Worm (Caenorhabditis elegans) whole organism, L4/young adult: ENCODE data around the gene F10D7.11.

Source experiments
- W03F9.2 ChIP-seq: fragments of 150-350 bp; optimal IDR thresholded peaks from 2 replicates; lab custom pipeline; 2014; ENCODE audit warnings: missing biosample characterization, missing genetic modification characterization
- dao-5 ChIP-seq: sonication (generic microtip); optimal IDR thresholded peaks from 2 replicates; lab custom pipeline; 2016; ENCODE audit warnings: missing genotype, missing genetic modification characterization, moderate library complexity, missing compliant biosample characterization
- him-1 ChIP-seq: sonication (generic microtip); optimal IDR thresholded peaks from 2 replicates; lab custom pipeline; 2016; ENCODE audit warnings: missing genotype, missing genetic modification reagents, missing genetic modification characterization, missing compliant biosample characterization

Gene F10D7.11

ce11 chrX:17355462-17355861 lies 7.2 kb upstream of the F10D7.11 start:
- TF ChIP-seq dao-5 (tag; lab: Kevin White, UChicago), result no peak
- TF ChIP-seq him-1 (tag; lab: Kevin White, UChicago), result no peak
- TF ChIP-seq W03F9.2 (tag; lab: Kevin White, UChicago), result no peak

- TF ChIP-seq him-1 (tag; lab: Kevin White, UChicago) (no peak), W03F9.2 (tag; lab: Kevin White, UChicago) (no peak), dao-5 (tag; lab: Kevin White, UChicago) (no peak)
Observed at ce11 chrX:17356748-17357147, 5.9 kb upstream of the F10D7.11 start.

- TF ChIP-seq dao-5 (tag; lab: Kevin White, UChicago) (no peak), W03F9.2 (tag; lab: Kevin White, UChicago) (no peak), him-1 (tag; lab: Kevin White, UChicago) (no peak)
Observed at ce11 chrX:17359452-17359851, 3.2 kb upstream of the F10D7.11 start, which contains the start of gene npr-36. npr-36 (plus strand) TSS chrX:17359752.

- TF ChIP-seq W03F9.2 (tag; lab: Kevin White, UChicago), result no peak
- no peak for TF ChIP-seq him-1 (tag; lab: Kevin White, UChicago)
- no peak for TF ChIP-seq dao-5 (tag; lab: Kevin White, UChicago)
Observed at ce11 chrX:17363491-17363890, 862 bp downstream of the F10D7.11 start.

ce11 chrX:17368542-17368941 lies 5.9 kb downstream of the F10D7.11 start, which contains the start of gene mfsd-10:
mfsd-10 (minus strand) TSS chrX:17368642.
- TF ChIP-seq W03F9.2 (tag; lab: Kevin White, UChicago) (no peak), dao-5 (tag; lab: Kevin White, UChicago) (no peak), him-1 (tag; lab: Kevin White, UChicago) (no peak)

ce11 chrX:17369514-17369913 lies 6.9 kb downstream of the F10D7.11 start:
- TF ChIP-seq dao-5 (tag; lab: Kevin White, UChicago) (no peak), him-1 (tag; lab: Kevin White, UChicago) (no peak), W03F9.2 (tag; lab: Kevin White, UChicago) (no peak)

- TF ChIP-seq W03F9.2 (tag; lab: Kevin White, UChicago), result no peak
- TF ChIP-seq dao-5 (tag; lab: Kevin White, UChicago), result no peak
- no peak for TF ChIP-seq him-1 (tag; lab: Kevin White, UChicago)
Observed at ce11 chrX:17373955-17374354, 11.3 kb downstream of the F10D7.11 start.

- no peak for TF ChIP-seq him-1 (tag; lab: Kevin White, UChicago)
- no peak for TF ChIP-seq W03F9.2 (tag; lab: Kevin White, UChicago)
- no peak for TF ChIP-seq dao-5 (tag; lab: Kevin White, UChicago)
Observed at ce11 chrX:17374534-17374933, 11.9 kb downstream of the F10D7.11 start, which contains the start of gene F10D7.3. F10D7.3 (minus strand) TSS chrX:17374634.

- TF ChIP-seq dao-5 (tag; lab: Kevin White, UChicago) (no peak), him-1 (tag; lab: Kevin White, UChicago) (no peak), W03F9.2 (tag; lab: Kevin White, UChicago) (no peak)
Observed at ce11 chrX:17375877-17376276, 13.2 kb downstream of the F10D7.11 start.

- TF ChIP-seq him-1 (tag; lab: Kevin White, UChicago) (no peak), W03F9.2 (tag; lab: Kevin White, UChicago) (no peak), dao-5 (tag; lab: Kevin White, UChicago) (no peak)
Observed at ce11 chrX:17378996-17379395, 16.4 kb downstream of the F10D7.11 start.

ce11 chrX:17379675-17380074 lies 17.0 kb downstream of the F10D7.11 start, which contains the start of gene F10D7.10:
F10D7.10 (minus strand) TSS chrX:17379775.
- TF ChIP-seq him-1 (tag; lab: Kevin White, UChicago), result no peak
- TF ChIP-seq W03F9.2 (tag; lab: Kevin White, UChicago), result no peak
- TF ChIP-seq dao-5 (tag; lab: Kevin White, UChicago), result no peak

ce11 chrX:17381975-17382374 lies 19.3 kb downstream of the F10D7.11 start, which contains the start of gene F10D7.4:
F10D7.4 (minus strand) TSS chrX:17382075.
- no peak for TF ChIP-seq W03F9.2 (tag; lab: Kevin White, UChicago)
- no peak for TF ChIP-seq dao-5 (tag; lab: Kevin White, UChicago)
- no peak for TF ChIP-seq him-1 (tag; lab: Kevin White, UChicago)

ce11 chrX:17384343-17384742 lies 21.7 kb downstream of the F10D7.11 start:
- no peak for TF ChIP-seq W03F9.2 (tag; lab: Kevin White, UChicago)
- TF ChIP-seq him-1 (tag; lab: Kevin White, UChicago), result no peak
- no peak for TF ChIP-seq dao-5 (tag; lab: Kevin White, UChicago)

- TF ChIP-seq dao-5 (tag; lab: Kevin White, UChicago) (no peak), W03F9.2 (tag; lab: Kevin White, UChicago) (no peak), him-1 (tag; lab: Kevin White, UChicago) (no peak)
Observed at ce11 chrX:17385102-17385501, 22.5 kb downstream of the F10D7.11 start.
